Worm (Caenorhabditis elegans) whole organism, L4 larva: ENCODE results near the gene hpo-31.

ENCODE experiments used
- D1046.2 ChIP-seq: fragments of 200-800 bp; sonication (Bioruptor generic); IDR thresholded peaks from 2 replicates; pipeline ENCODE4 v1.3.6; 2022; ENCODE audit warnings: missing genetic modification characterization, missing compliant biosample characterization
- F10B5.3 ChIP-seq: sonication (generic microtip); optimal IDR thresholded peaks from 2 replicates; lab custom pipeline; 2016; ENCODE audit warnings: mild to moderate bottlenecking, missing genetic modification characterization, missing compliant biosample characterization
- dmd-8 ChIP-seq: fragments of 200-800 bp; sonication (Bioruptor generic); IDR thresholded peaks from 2 replicates; pipeline ENCODE4 v1.3.6; 2022; ENCODE audit warnings: missing genetic modification characterization, missing compliant biosample characterization
- hlh-30 ChIP-seq: sonication (generic microtip); optimal IDR thresholded peaks from 2 replicates; lab custom pipeline; 2017; ENCODE audit warnings: antibody characterized with exemption, mild to moderate bottlenecking, missing genetic modification characterization, missing compliant biosample characterization; ENCODE audit not compliant: insufficient read depth
- lin-29 ChIP-seq: fragments of 200-800 bp; sonication (Bioruptor generic); IDR thresholded peaks from 2 replicates; pipeline ENCODE4 v1.3.6; 2022; ENCODE audit warnings: missing genetic modification reagents, missing genetic modification characterization, missing compliant biosample characterization
- lsy-2 ChIP-seq, 2 experiments: fragments of 150-350 bp in 1 of 2; sonication (generic microtip) in 1 of 2; optimal IDR thresholded peaks; 2 replicates each; lab custom pipeline; 2014 to 2017; ENCODE audit warnings: missing biosample characterization in 2 of 2, missing genetic modification characterization in 2 of 2
- madf-5 ChIP-seq, 2 experiments: fragments of 200-800 bp; sonication (Bioruptor generic); IDR thresholded peaks; 2 replicates each; pipeline ENCODE4 v1.3.6; 2022; ENCODE audit warnings: missing compliant biosample characterization in 2 of 2, missing genetic modification characterization in 2 of 2
- nhr-102 ChIP-seq: sonication (generic microtip); optimal IDR thresholded peaks from 2 replicates; lab custom pipeline; 2016; ENCODE audit warnings: mild to moderate bottlenecking, missing genetic modification characterization, moderate library complexity, missing compliant biosample characterization
- nhr-25 ChIP-seq: sonication (generic microtip); optimal IDR thresholded peaks from 2 replicates; lab custom pipeline; 2017; ENCODE audit warnings: missing genetic modification characterization, mild to moderate bottlenecking, missing compliant biosample characterization, antibody characterized with exemption, moderate library complexity, borderline replicate concordance; ENCODE audit not compliant: insufficient read depth
- nhr-28 ChIP-seq: fragments of 150-350 bp; optimal IDR thresholded peaks from 2 replicates; lab custom pipeline; 2014; ENCODE audit warnings: missing biosample characterization, missing genetic modification characterization
- nhr-42 ChIP-seq: fragments of 200-800 bp; sonication (Bioruptor generic); IDR thresholded peaks from 2 replicates; pipeline ENCODE4 v1.3.6; 2022; ENCODE audit warnings: missing genetic modification characterization, missing compliant biosample characterization
- nhr-76 ChIP-seq: fragments of 150-350 bp; optimal IDR thresholded peaks from 2 replicates; lab custom pipeline; 2014; ENCODE audit warnings: missing biosample characterization, missing genetic modification characterization
- tag-97 ChIP-seq: fragments of 200-800 bp; sonication (Bioruptor generic); IDR thresholded peaks from 2 replicates; pipeline ENCODE4 v1.3.6; 2022; ENCODE audit warnings: missing genetic modification characterization, missing compliant biosample characterization
- tra-1 ChIP-seq: fragments of 200-800 bp; sonication (Bioruptor generic); IDR thresholded peaks from 2 replicates; pipeline ENCODE4 v1.3.6; 2022; ENCODE audit warnings: missing genetic modification reagents, missing genetic modification characterization, missing compliant biosample characterization
- unc-62 ChIP-seq, 3 experiments: fragments of 150-350 bp in 1 of 3; sonication (generic microtip); optimal IDR thresholded peaks in 2 of 3; peaks in 1 of 3; 1 replicate in 1 of 3; 2 replicates in 2 of 3; lab custom pipeline; 2014 to 2017; ENCODE audit warnings: missing biosample characterization in 3 of 3, missing genetic modification characterization in 3 of 3, missing genetic modification reagents in 3 of 3, missing genotype in 1 of 3
- ztf-11 ChIP-seq: fragments of 150-350 bp; optimal IDR thresholded peaks from 2 replicates; lab custom pipeline; 2014; ENCODE audit warnings: missing biosample characterization, missing genetic modification characterization

The hpo-31 gene

DNA sequence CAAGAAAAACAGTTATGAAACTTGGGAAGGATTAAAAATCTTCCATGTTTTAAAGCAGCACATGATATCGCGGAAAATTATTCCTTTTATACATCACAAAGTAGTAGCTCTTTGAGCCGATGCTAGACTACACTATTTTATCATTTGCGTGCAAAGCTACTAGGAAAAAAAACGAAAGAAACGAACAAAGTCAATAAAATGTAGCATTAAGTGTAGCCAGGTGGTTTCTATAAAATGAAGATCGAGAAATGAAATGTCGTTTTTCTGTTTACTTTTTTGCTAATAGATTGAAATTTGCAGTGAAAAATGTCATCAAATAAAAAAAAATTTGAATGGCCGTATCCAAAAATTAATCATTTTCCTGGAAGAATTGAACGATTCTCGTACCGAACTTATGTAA, 50.0 kb downstream of the hpo-31 start, which contains the start of gene cpt-5:
cpt-5 (plus strand) TSS at position 301 of the 400 bp plus-strand sequence.
- TF ChIP-seq nhr-25 (tag; lab: Kevin White, UChicago) = no peak
- no peak for TF ChIP-seq madf-5 (GFP tag; IDR thresholded peaks at IDR 0.05; lab: Robert Waterston, UW)
- TF ChIP-seq lin-29 (GFP tag; lab: Robert Waterston, UW) = no peak
- TF ChIP-seq ztf-11 = no peak
- no peak for TF ChIP-seq F10B5.3 (tag; lab: Kevin White, UChicago)
- TF ChIP-seq nhr-102 (tag; lab: Kevin White, UChicago) = no peak
- TF ChIP-seq nhr-28 (tag; lab: Kevin White, UChicago) = no peak
- TF ChIP-seq hlh-30 (tag; lab: Kevin White, UChicago) = no peak
- no peak for TF ChIP-seq nhr-76
- TF ChIP-seq tag-97 (GFP tag; lab: Robert Waterston, UW) = no peak
- TF ChIP-seq nhr-42 = no peak
- TF ChIP-seq lsy-2 (tag; optimal IDR thresholded peaks at IDR 0.05; lab: Kevin White, UChicago) = no peak

DNA sequence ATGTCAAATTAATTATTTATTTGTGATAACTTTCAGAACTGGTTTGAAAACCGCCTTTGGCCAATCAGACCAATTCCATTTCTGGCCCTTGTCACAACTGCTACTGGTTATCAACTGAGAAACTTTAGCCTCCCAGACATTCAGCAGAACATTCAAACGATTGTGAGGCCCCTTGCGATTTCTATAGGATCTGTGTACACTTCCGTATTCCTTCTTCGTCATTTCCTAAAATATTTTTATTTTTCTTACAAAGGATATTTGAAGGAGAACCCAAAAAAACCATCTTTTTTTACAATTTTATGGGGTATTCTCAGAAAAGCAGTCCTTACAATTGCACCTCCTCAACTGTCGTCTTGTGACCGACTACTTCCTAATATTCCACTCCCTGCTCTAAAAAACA, 50.5 kb downstream of the hpo-31 start:
- TF ChIP-seq tra-1 (GFP tag; lab: Robert Waterston, UW) (no peak), D1046.2 (no peak), unc-62 (GFP tag; optimal IDR thresholded peaks at IDR 0.05 in 1 of 2; lab: Kevin White, UChicago) (peak in 1 of 2 experiments; percentile 94), unc-62 (tag; optimal IDR thresholded peaks at IDR 0.05; lab: Kevin White, UChicago) (no peak), dmd-8 (GFP tag; lab: Robert Waterston, UW) (no peak)
